Fruit fly (Drosophila melanogaster): ENCODE data around the gene PTPMT1.
A peak's percentile ranks its signal among the peaks of the same experiment; 100 is the strongest.

PTPMT1 gene

dm6 chr3R:23752728-23753127 is 5.4 kb upstream of the PTPMT1 start, which contains the start of the genes RanBP3 and Rpt5 (continued):
- no peak for TF ChIP-seq CG3065 (GFP tag; optimal IDR thresholded peaks at IDR 0.05)
- no peak for TF ChIP-seq MTF-1 (GFP tag; optimal IDR thresholded peaks at IDR 0.05; ENCODE audit: borderline replicate concordance)
- peak; percentile 9 for TF ChIP-seq Mes4 (GFP tag; optimal IDR thresholded peaks at IDR 0.05)
- TF ChIP-seq hbn (GFP tag; IDR thresholded peaks at IDR 0.05; ENCODE audit: partially characterized antibody): peak; percentile 80
- no peak for TF ChIP-seq CG6813 (GFP tag; optimal IDR thresholded peaks at IDR 0.05)
- TF ChIP-seq gem (tag; optimal IDR thresholded peaks at IDR 0.05): no peak
- peak; percentile 33 for TF ChIP-seq CG12391 (tag; optimal IDR thresholded peaks at IDR 0.05)
- no peak for TF ChIP-seq Atf3 (GFP tag; optimal IDR thresholded peaks at IDR 0.05)
- peak; percentile 45 to 68 for TF ChIP-seq Pdp1 (GFP tag; optimal IDR thresholded peaks at IDR 0.05)
- no peak for TF ChIP-seq Doc2 (GFP tag; IDR thresholded peaks at IDR 0.05)
- peak in 1 of 2 experiments; percentile 56 for TF ChIP-seq Hr51 (GFP tag; optimal IDR thresholded peaks at IDR 0.05)
- peak; percentile 51; the same call in 1 of the 2 replicates for TF ChIP-seq E2f1 (GFP tag; IDR thresholded peaks at IDR 0.05)
- TF ChIP-seq ac (GFP tag; optimal IDR thresholded peaks at IDR 0.05): no peak
- TF ChIP-seq CG2116 (GFP tag; optimal IDR thresholded peaks at IDR 0.05): peak; percentile 85
- TF ChIP-seq CG16813 (GFP tag; IDR thresholded peaks at IDR 0.05; ENCODE audit: partially characterized antibody): peak; percentile 79
- TF ChIP-seq Atf-2 (GFP tag; optimal IDR thresholded peaks at IDR 0.05): peak; percentile 48
- no peak for TF ChIP-seq crc (GFP tag; optimal IDR thresholded peaks at IDR 0.05)
- TF ChIP-seq chm (GFP tag; IDR thresholded peaks at IDR 0.05): peak; percentile 30; the same call in 1 of the 2 replicates
- TF ChIP-seq stwl (tag; optimal IDR thresholded peaks at IDR 0.05): peak; percentile 93
- no peak for TF ChIP-seq CG8089 (GFP tag; optimal IDR thresholded peaks at IDR 0.05)
- no peak for TF ChIP-seq CG17802 (tag; optimal IDR thresholded peaks at IDR 0.05)
- peak; percentile 42 for TF ChIP-seq kay (GFP tag; optimal IDR thresholded peaks at IDR 0.05)
- peak; percentile 83 for TF ChIP-seq Rfx (GFP tag; IDR thresholded peaks at IDR 0.05)
- TF ChIP-seq her (GFP tag; optimal IDR thresholded peaks at IDR 0.05): peak; percentile 59
- TF ChIP-seq kah (GFP tag; optimal IDR thresholded peaks at IDR 0.05): no peak
- peak; percentile 8; the same call in 1 of the 2 replicates for TF ChIP-seq lmd (GFP tag; IDR thresholded peaks at IDR 0.05)
- no peak for TF ChIP-seq lov (optimal IDR thresholded peaks at IDR 0.05)
- no peak for TF ChIP-seq lov (GFP tag; IDR thresholded peaks at IDR 0.05)
- peak; percentile 77 for TF ChIP-seq lilli (GFP tag; optimal IDR thresholded peaks at IDR 0.05)
- peak; percentile 81 for TF ChIP-seq Scr (GFP tag; IDR thresholded peaks at IDR 0.05; ENCODE audit: partially characterized antibody)
- peak; percentile 84 for TF ChIP-seq sens (GFP tag)
- no peak for TF ChIP-seq cg (GFP tag; optimal IDR thresholded peaks at IDR 0.05)
- peak; percentile 61 for TF ChIP-seq CG12155 (GFP tag; optimal IDR thresholded peaks at IDR 0.05)
- no peak for TF ChIP-seq C15 (GFP tag; IDR thresholded peaks at IDR 0.05)
- no peak for TF ChIP-seq CG15696 (tag; optimal IDR thresholded peaks at IDR 0.05)
- TF ChIP-seq CG15269 (tag; optimal IDR thresholded peaks at IDR 0.05): no peak
- TF ChIP-seq bigmax (GFP tag; optimal IDR thresholded peaks at IDR 0.05): no peak
- peak; percentile 6 for TF ChIP-seq Camta (GFP tag; optimal IDR thresholded peaks at IDR 0.05)
- TF ChIP-seq CG17612 (GFP tag; IDR thresholded peaks at IDR 0.05): peak; percentile 51; the same call in 1 of the 2 replicates
- no peak for TF ChIP-seq CG31365 (tag; optimal IDR thresholded peaks at IDR 0.05)
- TF ChIP-seq en (GFP tag; optimal IDR thresholded peaks at IDR 0.05): no peak
- no peak for TF ChIP-seq CG7745 (tag; optimal IDR thresholded peaks at IDR 0.05)
- peak; percentile 55 for TF ChIP-seq Xbp1 (GFP tag; optimal IDR thresholded peaks at IDR 0.05)
- no peak; the same call in 1 of the 2 replicates for TF ChIP-seq Nf-YA (GFP tag; IDR thresholded peaks at IDR 0.05)
- peak; percentile 0 for TF ChIP-seq CG10462 (GFP tag; optimal IDR thresholded peaks at IDR 0.05)
- TF ChIP-seq NfI (GFP tag; optimal IDR thresholded peaks at IDR 0.05): peak; percentile 62
- TF ChIP-seq Adf1 (GFP tag; IDR thresholded peaks at IDR 0.05): peak; percentile 47
- peak; percentile 90 for TF ChIP-seq Bgb (GFP tag; IDR thresholded peaks at IDR 0.05; ENCODE audit: partially characterized antibody)
- TF ChIP-seq tup (GFP tag; optimal IDR thresholded peaks at IDR 0.05): no peak
- TF ChIP-seq slou (GFP tag; optimal IDR thresholded peaks at IDR 0.05): no peak
- TF ChIP-seq CG2120 (GFP tag; optimal IDR thresholded peaks at IDR 0.05): peak; percentile 84
